Worm (Caenorhabditis elegans) whole organism, mixed stage, embryonic: ENCODE measurements around the gene agt-2.

Experiments
- bed-3 ChIP-seq: fragments of 200-800 bp; sonication (Bioruptor generic); optimal IDR thresholded peaks from 3 replicates; lab custom pipeline; 2018; ENCODE audit warnings: mild to moderate bottlenecking, missing genetic modification characterization, moderate library complexity, missing compliant biosample characterization
- drap-1 ChIP-seq: fragments of 200-800 bp; sonication (Bioruptor generic); optimal IDR thresholded peaks from 3 replicates; lab custom pipeline; 2018; ENCODE audit warnings: mild to moderate bottlenecking, missing genetic modification characterization, missing compliant biosample characterization
- elt-1 ChIP-seq: sonication (generic microtip); optimal IDR thresholded peaks from 2 replicates; lab custom pipeline; 2017; ENCODE audit warnings: missing genetic modification characterization, mild to moderate bottlenecking, missing compliant biosample characterization, antibody characterized with exemption, moderate library complexity, borderline replicate concordance; ENCODE audit not compliant: insufficient read depth
- elt-3 ChIP-seq: fragments of 150-350 bp; optimal IDR thresholded peaks from 2 replicates; lab custom pipeline; 2014; ENCODE audit warnings: missing biosample characterization, missing genetic modification characterization
- lin-13 ChIP-seq: fragments of 150-350 bp; optimal IDR thresholded peaks from 2 replicates; lab custom pipeline; 2014; ENCODE audit warnings: missing biosample characterization, missing genetic modification characterization
- lin-32 ChIP-seq: fragments of 200-800 bp; sonication (Bioruptor generic); optimal IDR thresholded peaks from 2 replicates; lab custom pipeline; 2018; ENCODE audit warnings: mild to moderate bottlenecking, missing genetic modification characterization, missing compliant biosample characterization
- nhr-237 ChIP-seq: fragments of 150-350 bp; optimal IDR thresholded peaks from 2 replicates; lab custom pipeline; 2014; ENCODE audit warnings: missing biosample characterization, missing genetic modification characterization
- nhr-28 ChIP-seq: fragments of 150-350 bp; optimal IDR thresholded peaks from 2 replicates; lab custom pipeline; 2014; ENCODE audit warnings: missing biosample characterization, missing genetic modification characterization
- nhr-76 ChIP-seq: sonication (generic microtip); optimal IDR thresholded peaks from 2 replicates; lab custom pipeline; 2017; ENCODE audit warnings: missing biosample characterization, missing genetic modification characterization
- snpc-4 ChIP-seq: fragments of 150-350 bp; optimal IDR thresholded peaks from 2 replicates; lab custom pipeline; 2014; ENCODE audit warnings: missing biosample characterization, missing genetic modification characterization
- sptf-1 ChIP-seq: sonication (generic microtip); optimal IDR thresholded peaks from 2 replicates; lab custom pipeline; 2017; ENCODE audit warnings: mild to moderate bottlenecking, missing genetic modification characterization, moderate library complexity, missing compliant biosample characterization
- unc-39 ChIP-seq: fragments of 150-350 bp; optimal IDR thresholded peaks from 2 replicates; lab custom pipeline; 2014; ENCODE audit warnings: missing biosample characterization, missing genetic modification characterization
- unc-62 ChIP-seq: fragments of 150-350 bp; optimal IDR thresholded peaks from 2 replicates; lab custom pipeline; 2014; ENCODE audit warnings: missing biosample characterization, missing genetic modification reagents, missing genetic modification characterization

DNA sequence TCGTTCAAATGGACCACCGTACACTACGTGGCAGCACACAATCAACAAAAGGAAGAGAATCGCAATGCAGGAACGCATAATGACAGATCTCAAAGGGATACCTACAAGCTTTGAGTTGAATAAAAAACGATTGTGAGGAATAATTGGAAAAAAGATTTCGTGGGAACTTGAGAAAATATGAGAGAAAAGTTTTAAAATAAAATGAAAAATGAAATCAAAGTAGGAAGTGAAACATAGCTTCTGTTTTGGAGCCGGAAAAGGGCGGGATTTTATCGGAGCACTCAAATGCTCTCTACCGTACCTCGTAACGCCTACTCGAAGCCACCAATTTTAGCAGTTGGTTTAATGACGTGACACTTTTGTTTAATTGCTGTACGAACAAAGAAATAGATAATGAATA, 28.9 kb downstream of the agt-2 start, which contains the start of gene F09E5.14:
- TF ChIP-seq elt-3 (tag; lab: Kevin White, UChicago) (no peak), nhr-28 (tag; lab: Kevin White, UChicago) (no peak), unc-39 (tag; lab: Kevin White, UChicago) (no peak), elt-1 (tag; lab: Kevin White, UChicago) (no peak), nhr-237 (tag; lab: Kevin White, UChicago) (no peak), lin-13 (tag; lab: Kevin White, UChicago) (no peak), unc-62 (no peak), snpc-4 (tag; lab: Kevin White, UChicago) (no peak), lin-32 (GFP tag; lab: Kevin White, UChicago) (no peak), drap-1 (no peak), bed-3 (GFP tag; lab: Kevin White, UChicago) (no peak), sptf-1 (no peak), nhr-76 (tag; lab: Kevin White, UChicago) (no peak)
